Worm (Caenorhabditis elegans) whole organism, mixed stage, embryonic: ENCODE data around the gene eol-1.

Source experiments
- bed-3 ChIP-seq: fragments of 200-800 bp; sonication (Bioruptor generic); optimal IDR thresholded peaks from 3 replicates; lab custom pipeline; 2018; ENCODE audit warnings: mild to moderate bottlenecking, missing genetic modification characterization, moderate library complexity, missing compliant biosample characterization
- blmp-1 ChIP-seq: fragments of 150-350 bp; optimal IDR thresholded peaks from 2 replicates; lab custom pipeline; 2014; ENCODE audit warnings: missing biosample characterization, missing genetic modification characterization
- ceh-39 ChIP-seq: fragments of 150-350 bp; optimal IDR thresholded peaks from 2 replicates; lab custom pipeline; 2014; ENCODE audit warnings: missing biosample characterization, missing genetic modification characterization
- ceh-43 ChIP-seq: fragments of 200-800 bp; sonication (Bioruptor generic); optimal IDR thresholded peaks from 2 replicates; lab custom pipeline; 2018; ENCODE audit warnings: mild to moderate bottlenecking, missing genetic modification characterization, moderate library complexity, missing compliant biosample characterization
- ceh-83 ChIP-seq: fragments of 200-800 bp; sonication (Bioruptor generic); optimal IDR thresholded peaks from 2 replicates; lab custom pipeline; 2018; ENCODE audit warnings: mild to moderate bottlenecking, missing genetic modification characterization, missing compliant biosample characterization
- cnd-1 ChIP-seq: fragments of 200-800 bp; sonication (Bioruptor generic); optimal IDR thresholded peaks from 2 replicates; lab custom pipeline; 2018; ENCODE audit warnings: mild to moderate bottlenecking, missing genetic modification characterization, missing compliant biosample characterization
- drap-1 ChIP-seq: fragments of 200-800 bp; sonication (Bioruptor generic); optimal IDR thresholded peaks from 3 replicates; lab custom pipeline; 2018; ENCODE audit warnings: mild to moderate bottlenecking, missing genetic modification characterization, missing compliant biosample characterization
- elt-1 ChIP-seq: sonication (generic microtip); optimal IDR thresholded peaks from 2 replicates; lab custom pipeline; 2017; ENCODE audit warnings: missing genetic modification characterization, mild to moderate bottlenecking, missing compliant biosample characterization, antibody characterized with exemption, moderate library complexity, borderline replicate concordance; ENCODE audit not compliant: insufficient read depth
- elt-3 ChIP-seq: fragments of 150-350 bp; optimal IDR thresholded peaks from 2 replicates; lab custom pipeline; 2014; ENCODE audit warnings: missing biosample characterization, missing genetic modification characterization
- flh-1 ChIP-seq: fragments of 200-800 bp; sonication (Bioruptor generic); optimal IDR thresholded peaks from 2 replicates; lab custom pipeline; 2018; ENCODE audit warnings: mild to moderate bottlenecking, missing genetic modification characterization, moderate library complexity, missing compliant biosample characterization
- ham-2 ChIP-seq: fragments of 200-800 bp; sonication (Bioruptor generic); optimal IDR thresholded peaks from 2 replicates; lab custom pipeline; 2018; ENCODE audit warnings: mild to moderate bottlenecking, missing genetic modification characterization, missing compliant biosample characterization
- hlh-1 ChIP-seq: fragments of 150-350 bp; optimal IDR thresholded peaks from 2 replicates; lab custom pipeline; 2014; ENCODE audit warnings: missing biosample characterization, missing genetic modification reagents, missing genetic modification characterization
- lin-13 ChIP-seq: fragments of 150-350 bp; optimal IDR thresholded peaks from 2 replicates; lab custom pipeline; 2014; ENCODE audit warnings: missing biosample characterization, missing genetic modification characterization
- lin-32 ChIP-seq: fragments of 200-800 bp; sonication (Bioruptor generic); optimal IDR thresholded peaks from 2 replicates; lab custom pipeline; 2018; ENCODE audit warnings: mild to moderate bottlenecking, missing genetic modification characterization, missing compliant biosample characterization
- lsy-2 ChIP-seq: fragments of 150-350 bp; optimal IDR thresholded peaks from 2 replicates; lab custom pipeline; 2014; ENCODE audit warnings: missing biosample characterization, missing genetic modification characterization
- mab-5 ChIP-seq: fragments of 150-350 bp; optimal IDR thresholded peaks from 2 replicates; lab custom pipeline; 2014; ENCODE audit warnings: missing biosample characterization, missing genetic modification characterization
- mep-1 ChIP-seq: fragments of 150-350 bp; optimal IDR thresholded peaks from 2 replicates; lab custom pipeline; 2017; ENCODE audit warnings: missing biosample characterization, missing genetic modification reagents, missing genetic modification characterization, inconsistent platforms
- mls-2 ChIP-seq: sonication (generic microtip); optimal IDR thresholded peaks from 2 replicates; lab custom pipeline; 2016; ENCODE audit warnings: mild to moderate bottlenecking, missing genetic modification characterization, moderate library complexity, missing compliant biosample characterization
- nhr-12 ChIP-seq: fragments of 150-350 bp; optimal IDR thresholded peaks from 2 replicates; lab custom pipeline; 2014; ENCODE audit warnings: missing biosample characterization, missing genetic modification characterization
- nhr-2 ChIP-seq: fragments of 150-350 bp; optimal IDR thresholded peaks from 2 replicates; lab custom pipeline; 2014; ENCODE audit warnings: missing biosample characterization, missing genetic modification characterization
- nhr-237 ChIP-seq: fragments of 150-350 bp; optimal IDR thresholded peaks from 2 replicates; lab custom pipeline; 2014; ENCODE audit warnings: missing biosample characterization, missing genetic modification characterization
- nhr-28 ChIP-seq: fragments of 150-350 bp; optimal IDR thresholded peaks from 2 replicates; lab custom pipeline; 2014; ENCODE audit warnings: missing biosample characterization, missing genetic modification characterization
- nhr-76 ChIP-seq: sonication (generic microtip); optimal IDR thresholded peaks from 2 replicates; lab custom pipeline; 2017; ENCODE audit warnings: missing biosample characterization, missing genetic modification characterization
- pha-4 ChIP-seq: fragments of 150-350 bp; optimal IDR thresholded peaks from 2 replicates; lab custom pipeline; 2018; ENCODE audit warnings: missing biosample characterization, missing genetic modification reagents, missing genetic modification characterization
- sem-2 ChIP-seq: fragments of 200-800 bp; sonication (Bioruptor generic); optimal IDR thresholded peaks from 2 replicates; lab custom pipeline; 2018; ENCODE audit warnings: mild to moderate bottlenecking, missing genetic modification characterization, missing compliant biosample characterization
- snpc-4 ChIP-seq: fragments of 150-350 bp; optimal IDR thresholded peaks from 2 replicates; lab custom pipeline; 2014; ENCODE audit warnings: missing biosample characterization, missing genetic modification characterization
- sptf-1 ChIP-seq: sonication (generic microtip); optimal IDR thresholded peaks from 2 replicates; lab custom pipeline; 2017; ENCODE audit warnings: mild to moderate bottlenecking, missing genetic modification characterization, moderate library complexity, missing compliant biosample characterization
- tbx-8 ChIP-seq: fragments of 200-800 bp; sonication (Bioruptor generic); optimal IDR thresholded peaks from 2 replicates; lab custom pipeline; 2018; ENCODE audit warnings: mild to moderate bottlenecking, missing genetic modification characterization, moderate library complexity, missing compliant biosample characterization
- unc-120 ChIP-seq: sonication (generic microtip); optimal IDR thresholded peaks from 2 replicates; lab custom pipeline; 2017; ENCODE audit warnings: missing genetic modification characterization, missing compliant biosample characterization; ENCODE audit not compliant: poor library complexity, severe bottlenecking
- unc-39 ChIP-seq: fragments of 150-350 bp; optimal IDR thresholded peaks from 2 replicates; lab custom pipeline; 2014; ENCODE audit warnings: missing biosample characterization, missing genetic modification characterization
- unc-62 ChIP-seq: fragments of 150-350 bp; optimal IDR thresholded peaks from 2 replicates; lab custom pipeline; 2014; ENCODE audit warnings: missing biosample characterization, missing genetic modification reagents, missing genetic modification characterization
- zip-8 ChIP-seq: fragments of 150-350 bp; optimal IDR thresholded peaks from 2 replicates; lab custom pipeline; 2014; ENCODE audit warnings: missing biosample characterization, missing genetic modification characterization
- ztf-11 ChIP-seq: fragments of 150-350 bp; optimal IDR thresholded peaks from 2 replicates; lab custom pipeline; 2014; ENCODE audit warnings: missing biosample characterization, missing genetic modification characterization

Gene eol-1

ce11 chrV:13936850-13937249, 43.9 kb downstream of the eol-1 start, which contains the start of gene srw-145:
srw-145 (plus strand) TSS chrV:13937150.
- TF ChIP-seq ztf-11 (tag; lab: Kevin White, UChicago) = no peak
- no peak for TF ChIP-seq nhr-237 (tag; lab: Kevin White, UChicago)
- no peak for TF ChIP-seq blmp-1
- TF ChIP-seq elt-3 (tag; lab: Kevin White, UChicago) = no peak
- no peak for TF ChIP-seq mep-1 (tag; lab: Kevin White, UChicago)
- no peak for TF ChIP-seq nhr-2
- no peak for TF ChIP-seq lin-32
- no peak for TF ChIP-seq hlh-1
- TF ChIP-seq unc-62 = no peak
- no peak for TF ChIP-seq drap-1 (GFP tag; lab: Kevin White, UChicago)
- TF ChIP-seq snpc-4 (tag; lab: Kevin White, UChicago) = no peak
- TF ChIP-seq elt-1 = no peak
- TF ChIP-seq ceh-83 (GFP tag; lab: Kevin White, UChicago) = no peak
- no peak for TF ChIP-seq ceh-39 (tag; lab: Kevin White, UChicago)
- TF ChIP-seq unc-39 (tag; lab: Kevin White, UChicago) = no peak
- TF ChIP-seq sptf-1 = no peak
- TF ChIP-seq cnd-1 (tag; lab: Kevin White, UChicago) = no peak
- TF ChIP-seq unc-120 (tag; lab: Kevin White, UChicago) = no peak
- no peak for TF ChIP-seq pha-4 (tag; lab: Kevin White, UChicago)
- no peak for TF ChIP-seq nhr-76 (tag; lab: Kevin White, UChicago)

ce11 chrV:13936052-13936451, 44.7 kb downstream of the eol-1 start:
- TF ChIP-seq sptf-1 (no peak), unc-39 (tag; lab: Kevin White, UChicago) (no peak), ceh-83 (GFP tag; lab: Kevin White, UChicago) (no peak), elt-3 (tag; lab: Kevin White, UChicago) (no peak), lsy-2 (no peak)

ce11 chrV:13935423-13935822, 45.3 kb downstream of the eol-1 start:
- TF ChIP-seq mep-1 (tag; lab: Kevin White, UChicago) (no peak), nhr-28 (tag; lab: Kevin White, UChicago) (no peak), ceh-39 (tag; lab: Kevin White, UChicago) (no peak), elt-3 (tag; lab: Kevin White, UChicago) (peak; percentile 31), unc-120 (tag; lab: Kevin White, UChicago) (no peak), unc-62 (no peak), elt-1 (no peak), lin-13 (no peak)

ce11 chrV:13934545-13934944, 46.2 kb downstream of the eol-1 start, which contains the start of gene R10D12.1:
R10D12.1 (minus strand) TSS chrV:13934645.
- no peak for TF ChIP-seq mls-2
- no peak for TF ChIP-seq snpc-4 (tag; lab: Kevin White, UChicago)
- TF ChIP-seq mep-1 (tag; lab: Kevin White, UChicago) = no peak
- TF ChIP-seq sem-2 (GFP tag; lab: Kevin White, UChicago) = no peak
- no peak for TF ChIP-seq lin-32
- no peak for TF ChIP-seq unc-62
- no peak for TF ChIP-seq elt-3 (tag; lab: Kevin White, UChicago)
- TF ChIP-seq tbx-8 (GFP tag; lab: Kevin White, UChicago) = no peak
- no peak for TF ChIP-seq flh-1 (GFP tag; lab: Kevin White, UChicago)
- no peak for TF ChIP-seq bed-3 (GFP tag; lab: Kevin White, UChicago)
- TF ChIP-seq nhr-2 = no peak
- no peak for TF ChIP-seq nhr-76 (tag; lab: Kevin White, UChicago)
- TF ChIP-seq mab-5 (tag; lab: Kevin White, UChicago) = no peak
- TF ChIP-seq lsy-2 = no peak
- TF ChIP-seq ceh-43 (GFP tag; lab: Kevin White, UChicago) = no peak
- TF ChIP-seq drap-1 (GFP tag; lab: Kevin White, UChicago) = no peak
- no peak for TF ChIP-seq zip-8 (tag; lab: Kevin White, UChicago)
- TF ChIP-seq nhr-237 (tag; lab: Kevin White, UChicago) = no peak
- no peak for TF ChIP-seq sptf-1
- no peak for TF ChIP-seq unc-39 (tag; lab: Kevin White, UChicago)
- TF ChIP-seq, all 35 proteins: peak for 0

- TF ChIP-seq nhr-12 (tag; lab: Kevin White, UChicago) (no peak), tbx-8 (GFP tag; lab: Kevin White, UChicago) (no peak), nhr-2 (no peak), lin-13 (no peak), zip-8 (tag; lab: Kevin White, UChicago) (no peak), lsy-2 (no peak), elt-3 (tag; lab: Kevin White, UChicago) (no peak), hlh-1 (no peak), drap-1 (GFP tag; lab: Kevin White, UChicago) (no peak), unc-39 (tag; lab: Kevin White, UChicago) (no peak), unc-120 (tag; lab: Kevin White, UChicago) (no peak), elt-1 (no peak), lin-32 (no peak), sem-2 (GFP tag; lab: Kevin White, UChicago) (no peak), ham-2 (GFP tag; lab: Kevin White, UChicago) (no peak), mep-1 (tag; lab: Kevin White, UChicago) (no peak), cnd-1 (tag; lab: Kevin White, UChicago) (no peak)
These were observed 48.8 kb downstream of the eol-1 start for ce11 chrV:13931952-13932351.
